Worm (Caenorhabditis elegans) whole organism, L4/young adult: ENCODE measurements around the gene R160.2.
"Not testable (repeated sequence)": the region's sequence is repeated elsewhere in the genome, so short reads cannot be mapped to it uniquely, and the experiment has no call there.

Experiments
- W03F9.2 ChIP-seq: fragments of 150-350 bp; optimal IDR thresholded peaks from 2 replicates; lab custom pipeline; 2014; ENCODE audit warnings: missing biosample characterization, missing genetic modification characterization
- dao-5 ChIP-seq: sonication (generic microtip); optimal IDR thresholded peaks from 2 replicates; lab custom pipeline; 2016; ENCODE audit warnings: missing genotype, missing genetic modification characterization, moderate library complexity, missing compliant biosample characterization
- him-1 ChIP-seq: sonication (generic microtip); optimal IDR thresholded peaks from 2 replicates; lab custom pipeline; 2016; ENCODE audit warnings: missing genotype, missing genetic modification reagents, missing genetic modification characterization, missing compliant biosample characterization

The R160.2 gene

ce11 chrX:4363200-4363599, 13.5 kb downstream of the R160.2 start, which contains the start of gene F14H12.17:
Gene F14H12.17, minus strand, starts transcription at chrX:4363300.
- TF ChIP-seq W03F9.2 (tag; lab: Kevin White, UChicago): no peak
- no peak for TF ChIP-seq dao-5 (tag; lab: Kevin White, UChicago)
- TF ChIP-seq him-1: no peak

DNA sequence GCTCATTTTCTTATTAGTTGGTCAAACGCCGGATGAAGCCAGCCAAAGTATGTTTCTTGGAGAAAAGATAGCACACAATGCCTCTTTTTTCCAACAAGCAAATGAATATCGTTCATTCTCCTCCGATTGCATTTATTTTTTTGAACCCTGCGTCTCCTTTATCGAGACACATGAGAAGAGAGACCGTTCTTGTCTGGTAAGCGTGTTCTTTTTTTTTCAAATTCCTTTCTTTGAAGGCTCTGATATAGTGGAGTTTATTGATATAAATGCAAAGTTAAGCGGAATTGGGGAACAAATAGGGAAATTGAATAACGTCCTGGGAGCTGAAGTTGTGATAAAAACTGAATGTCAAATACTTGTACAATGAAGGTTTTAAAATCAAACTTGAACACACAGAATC, 14.2 kb downstream of the R160.2 start, which contains the start of gene F14H12.7:
F14H12.7 (minus strand) TSS at position 101 of the 400 bp plus-strand sequence.
- TF ChIP-seq him-1 (no peak), W03F9.2 (tag; lab: Kevin White, UChicago) (no peak), dao-5 (tag; lab: Kevin White, UChicago) (no peak)

ce11 chrX:4359030-4359429, 17.7 kb downstream of the R160.2 start:
- TF ChIP-seq W03F9.2 (tag; lab: Kevin White, UChicago) (no peak), dao-5 (tag; lab: Kevin White, UChicago) (no peak), him-1 (no peak)

DNA sequence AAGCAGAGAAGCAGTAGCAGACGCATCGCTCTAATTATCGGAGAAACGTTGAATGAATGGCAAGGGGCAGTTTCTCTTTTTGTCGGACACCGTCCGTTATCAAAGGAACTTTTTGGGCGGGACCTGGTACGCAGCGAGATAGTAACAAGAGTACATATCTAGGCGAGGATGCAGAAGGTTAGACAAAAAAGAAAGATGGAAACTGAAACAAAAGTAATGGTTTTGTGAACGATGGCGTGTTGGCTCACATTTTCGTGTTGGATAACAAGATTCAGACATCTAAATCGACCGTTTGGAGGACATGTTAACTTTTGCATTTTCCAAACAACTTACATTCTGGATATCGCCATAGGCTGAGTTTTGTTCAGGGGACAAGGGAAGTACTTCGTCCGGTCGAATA, 19.2 kb downstream of the R160.2 start, which contains the start of gene F14H12.6:
F14H12.6 (minus strand) TSS at position 101 of the 400 bp plus-strand sequence.
- TF ChIP-seq W03F9.2 (tag; lab: Kevin White, UChicago) (no peak), him-1 (no peak), dao-5 (tag; lab: Kevin White, UChicago) (no peak)

ce11 chrX:4353318-4353717, 23.4 kb downstream of the R160.2 start, which contains the start of gene col-165:
Gene col-165, plus strand, starts transcription at chrX:4353618.
- TF ChIP-seq him-1 (no peak), W03F9.2 (tag; lab: Kevin White, UChicago) (no peak), dao-5 (tag; lab: Kevin White, UChicago) (no peak)

DNA sequence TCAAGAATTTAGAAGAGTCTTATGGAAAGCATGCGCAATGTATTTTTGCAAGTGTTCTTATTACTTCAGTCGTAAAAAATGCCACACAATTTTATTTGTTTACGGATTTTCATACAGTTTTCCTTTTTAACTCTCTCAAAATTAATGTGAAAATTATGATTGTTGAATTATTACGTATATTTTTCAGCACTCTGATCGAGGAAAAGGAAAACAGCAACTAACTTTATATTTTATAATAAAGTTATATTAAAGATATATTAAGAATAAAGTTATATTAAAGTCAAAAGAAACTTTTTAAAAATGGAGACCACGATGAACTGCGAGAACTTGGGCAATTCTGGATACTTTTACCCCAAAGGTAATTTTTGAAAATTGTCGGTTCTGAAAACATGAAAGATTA, 26.5 kb downstream of the R160.2 start, which contains the start of gene F14H12.2:
F14H12.2 (plus strand) TSS at position 301 of the 400 bp plus-strand sequence.
- TF ChIP-seq him-1 (no peak), W03F9.2 (tag; lab: Kevin White, UChicago) (no peak), dao-5 (tag; lab: Kevin White, UChicago) (no peak)

DNA sequence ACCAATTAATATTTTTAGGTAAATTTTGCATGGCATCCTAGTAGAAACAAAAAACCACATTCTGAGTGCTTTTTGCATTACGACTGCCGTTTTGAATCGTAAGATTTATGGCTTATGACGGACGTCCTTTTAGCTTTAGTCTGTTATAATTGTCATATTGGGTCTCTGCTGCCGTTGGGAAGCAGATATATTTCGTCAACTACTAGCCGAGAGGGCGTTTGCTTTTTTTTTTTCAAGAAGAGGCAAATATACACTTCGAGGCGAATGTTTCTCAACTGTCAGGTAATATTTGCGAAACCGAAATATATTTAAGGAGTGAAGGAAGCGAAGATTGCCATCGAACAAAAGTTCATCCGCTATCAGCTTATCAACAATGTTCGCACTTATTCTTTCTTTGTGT, 32.8 kb downstream of the R160.2 start, which contains the start of gene F14H12.3:
F14H12.3 (plus strand) TSS at position 301 of the 400 bp plus-strand sequence.
- TF ChIP-seq W03F9.2 (tag; lab: Kevin White, UChicago) (no peak), dao-5 (tag; lab: Kevin White, UChicago) (no peak), him-1 (no peak)

DNA sequence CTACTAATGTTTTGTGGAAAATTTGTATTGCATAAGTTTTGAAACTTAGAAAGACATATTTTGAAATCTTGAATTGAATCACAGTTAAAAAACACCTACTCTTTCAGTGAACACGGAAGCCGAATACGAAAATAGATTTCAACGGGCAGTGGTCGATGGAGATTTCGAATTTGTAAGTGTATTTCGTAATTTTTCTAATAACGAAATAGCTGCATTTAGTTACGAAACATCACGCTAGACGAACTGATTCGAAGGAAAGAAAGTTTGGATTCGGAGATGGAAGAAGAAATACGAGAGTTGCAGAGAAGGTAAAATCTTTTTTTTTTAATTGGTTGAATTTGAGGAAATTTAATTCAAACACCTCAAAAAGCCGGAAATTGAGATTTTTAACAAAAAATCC, 34.0 kb downstream of the R160.2 start:
- TF ChIP-seq W03F9.2 (tag; lab: Kevin White, UChicago) (no peak), him-1 (no peak), dao-5 (tag; lab: Kevin White, UChicago) (no peak)

DNA sequence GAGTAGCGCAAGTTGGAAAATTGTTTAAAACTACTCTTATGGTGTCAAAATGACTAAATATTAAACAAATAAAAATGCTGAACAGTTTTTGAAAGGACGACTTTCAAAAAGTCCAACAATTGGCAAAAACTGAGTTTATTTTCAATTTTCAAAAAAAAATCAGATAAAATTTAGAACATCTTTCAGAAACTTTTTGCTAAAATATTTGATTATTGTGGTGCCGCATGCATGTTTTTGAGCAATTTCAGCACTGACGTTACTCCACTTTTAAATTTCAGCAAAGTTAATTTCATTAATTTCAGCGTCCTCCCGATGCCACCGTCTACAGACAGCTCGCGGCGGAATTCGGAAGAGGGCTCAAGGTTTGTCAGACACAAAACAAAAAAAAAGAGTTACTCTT, 37.4 kb downstream of the R160.2 start, which contains the start of gene cst-1:
cst-1 (plus strand) TSS at position 301 of the 400 bp plus-strand sequence.
- TF ChIP-seq him-1; W03F9.2 (tag; lab: Kevin White, UChicago); dao-5 (tag; lab: Kevin White, UChicago): not testable (repeated sequence)

- not testable (repeated sequence) for TF ChIP-seq him-1; W03F9.2 (tag; lab: Kevin White, UChicago); dao-5 (tag; lab: Kevin White, UChicago)
Observed at ce11 chrX:4335950-4336349, 40.8 kb downstream of the R160.2 start, which contains the start of gene cst-2. Gene cst-2, minus strand, starts transcription at chrX:4336050.

DNA sequence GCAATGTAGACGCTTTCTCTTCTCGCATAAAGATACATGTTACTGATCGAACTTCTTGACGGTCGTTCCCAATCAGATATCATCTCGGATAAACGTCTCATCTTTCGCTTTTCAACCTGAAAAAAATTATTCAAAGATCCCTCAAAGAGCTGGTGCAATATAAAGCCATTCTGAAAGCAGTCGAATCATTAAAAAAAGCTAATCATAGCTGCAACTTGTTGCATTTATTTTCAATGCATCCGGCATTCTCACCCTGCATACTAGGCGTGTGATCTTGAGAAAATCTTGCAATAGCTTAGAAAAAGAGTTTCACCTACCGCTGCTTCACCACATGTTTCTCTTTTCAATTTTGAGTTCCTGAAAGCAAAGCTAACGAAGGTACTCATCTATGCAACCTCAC, 44.4 kb downstream of the R160.2 start, which contains the start of gene C24A8.6:
C24A8.6 (minus strand) TSS at position 101 of the 400 bp plus-strand sequence.
- TF ChIP-seq dao-5 (tag; lab: Kevin White, UChicago); him-1; W03F9.2 (tag; lab: Kevin White, UChicago): not testable (repeated sequence)

DNA sequence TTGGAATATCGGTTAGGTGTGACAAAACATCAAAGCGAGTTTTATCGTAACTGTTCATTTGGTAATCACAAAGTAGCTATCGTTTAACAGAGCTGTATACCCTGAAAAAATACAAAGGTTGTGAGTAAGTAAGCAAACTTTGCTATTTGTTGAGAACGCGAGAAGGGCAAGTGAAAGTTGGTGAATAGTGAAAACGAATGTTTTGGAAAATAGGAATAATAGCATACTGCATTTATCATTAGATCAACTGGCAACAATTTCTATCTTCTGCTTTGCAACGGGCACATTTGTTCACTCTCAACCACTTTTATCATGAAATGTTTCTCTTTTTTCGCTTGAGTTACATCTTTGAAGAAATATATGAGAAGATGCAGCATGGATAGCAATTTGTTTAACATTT, 47.9 kb downstream of the R160.2 start, which contains the start of gene C24A8.5:
C24A8.5 (minus strand) TSS at position 101 of the 400 bp plus-strand sequence.
- TF ChIP-seq dao-5 (tag; lab: Kevin White, UChicago) (no peak), him-1 (no peak), W03F9.2 (tag; lab: Kevin White, UChicago) (no peak)
